Fruit fly (Drosophila melanogaster) whole organism, embryonic: Measurements from ENCODE around the gene sws.

Experiments
- Ada2b ChIP-seq: fragments of 200-800 bp; sonication (Bioruptor generic); IDR thresholded peaks from 2 replicates; pipeline ENCODE4 v1.3.6; 2022; ENCODE audit warnings: missing biosample characterization, missing genetic modification characterization
- Blimp-1 ChIP-seq: fragments of 200-800 bp; sonication (Bioruptor generic); optimal IDR thresholded peaks from 3 replicates; lab custom pipeline; 2018; ENCODE audit warnings: missing biosample characterization, missing genetic modification characterization, mild to moderate bottlenecking, moderate library complexity, missing genetic modification reagents
- BtbVII ChIP-seq: fragments of 200-800 bp; sonication (Bioruptor generic); optimal IDR thresholded peaks from 3 replicates; lab custom pipeline; 2017; ENCODE audit warnings: missing biosample characterization, mild to moderate bottlenecking, missing genetic modification characterization
- CG10209 ChIP-seq: fragments of 200-800 bp; sonication (Bioruptor generic); optimal IDR thresholded peaks from 3 replicates; lab custom pipeline; 2017; ENCODE audit warnings: missing biosample characterization, mild to moderate bottlenecking, missing genetic modification characterization, missing genetic modification reagents
- CG10267 ChIP-seq: fragments of 200-800 bp; sonication (Bioruptor generic); optimal IDR thresholded peaks from 2 replicates; lab custom pipeline; 2018; ENCODE audit warnings: missing biosample characterization, mild to moderate bottlenecking, missing genetic modification characterization, moderate library complexity
- CG10654 ChIP-seq: fragments of 200-800 bp; sonication (Bioruptor generic); optimal IDR thresholded peaks from 2 replicates; lab custom pipeline; 2016; ENCODE audit warnings: missing biosample characterization, missing genetic modification characterization
- CG11085 ChIP-seq: fragments of 200-800 bp; sonication (Bioruptor generic); IDR thresholded peaks from 2 replicates; pipeline ENCODE4 v1.3.6; 2022; ENCODE audit warnings: missing biosample characterization, missing genetic modification characterization
- CG1233 ChIP-seq: fragments of 200-800 bp; sonication (Bioruptor generic); optimal IDR thresholded peaks from 4 replicates; lab custom pipeline; 2018; ENCODE audit warnings: missing biosample characterization, mild to moderate bottlenecking, missing genetic modification characterization
- CG12769 ChIP-seq: fragments of 200-800 bp; sonication (Bioruptor generic); optimal IDR thresholded peaks from 2 replicates; lab custom pipeline; 2019; ENCODE audit warnings: missing biosample characterization, mild to moderate bottlenecking, missing genetic modification characterization, moderate library complexity
- CG13296 ChIP-seq: fragments of 200-800 bp; sonication (Bioruptor generic); optimal IDR thresholded peaks from 3 replicates; lab custom pipeline; 2018; ENCODE audit warnings: missing biosample characterization, mild to moderate bottlenecking, missing genetic modification characterization
- CG13424 ChIP-seq: fragments of 200-800 bp; sonication (Bioruptor generic); optimal IDR thresholded peaks from 2 replicates; lab custom pipeline; 2019; ENCODE audit warnings: missing biosample characterization, mild to moderate bottlenecking, missing genetic modification characterization, moderate library complexity
- CG13775 ChIP-seq: fragments of 200-800 bp; sonication (Bioruptor generic); optimal IDR thresholded peaks from 3 replicates; lab custom pipeline; 2017; ENCODE audit warnings: missing biosample characterization, mild to moderate bottlenecking, missing genetic modification characterization
- CG13894 ChIP-seq: fragments of 200-800 bp; sonication (Bioruptor generic); optimal IDR thresholded peaks from 3 replicates; lab custom pipeline; 2018; ENCODE audit warnings: missing biosample characterization, mild to moderate bottlenecking, missing genetic modification characterization, moderate library complexity
- CG15269 ChIP-seq: fragments of 200-800 bp; sonication (Bioruptor generic); optimal IDR thresholded peaks from 2 replicates; lab custom pipeline; 2018; ENCODE audit warnings: missing biosample characterization, mild to moderate bottlenecking, missing genetic modification characterization, moderate library complexity
- CG15601 ChIP-seq: fragments of 200-800 bp; sonication (Bioruptor generic); optimal IDR thresholded peaks from 3 replicates; lab custom pipeline; 2019; ENCODE audit warnings: missing biosample characterization, mild to moderate bottlenecking, missing genetic modification characterization, moderate library complexity
- CG17385 ChIP-seq: fragments of 200-800 bp; sonication (Bioruptor generic); optimal IDR thresholded peaks from 3 replicates; lab custom pipeline; 2018; ENCODE audit warnings: missing biosample characterization, mild to moderate bottlenecking, missing genetic modification characterization
- CG18599 ChIP-seq: fragments of 200-800 bp; sonication (Bioruptor generic); optimal IDR thresholded peaks from 3 replicates; lab custom pipeline; 2017; ENCODE audit warnings: missing biosample characterization, missing genetic modification characterization, mild to moderate bottlenecking, moderate library complexity, missing genetic modification reagents
- CG2120 ChIP-seq: fragments of 200-800 bp; sonication (Bioruptor generic); optimal IDR thresholded peaks from 3 replicates; lab custom pipeline; 2016; ENCODE audit warnings: missing biosample characterization, missing genetic modification characterization
- CG3065 ChIP-seq: fragments of 200-800 bp; sonication (Bioruptor generic); optimal IDR thresholded peaks from 2 replicates; lab custom pipeline; 2016; ENCODE audit warnings: missing biosample characterization, missing genetic modification characterization
- CG3847 ChIP-seq: fragments of 200-800 bp; sonication (Bioruptor generic); IDR thresholded peaks from 2 replicates; pipeline ENCODE4 v1.3.6; 2022; ENCODE audit warnings: missing biosample characterization, missing genetic modification characterization
- CG4328 ChIP-seq: fragments of 200-800 bp; sonication (Bioruptor generic); optimal IDR thresholded peaks from 3 replicates; lab custom pipeline; 2017; ENCODE audit warnings: missing biosample characterization, missing genetic modification reagents, missing genetic modification characterization
- CG4424 ChIP-seq: fragments of 200-800 bp; sonication (Bioruptor generic); optimal IDR thresholded peaks from 3 replicates; lab custom pipeline; 2016; ENCODE audit warnings: missing biosample characterization, missing genetic modification characterization
- CG6654 ChIP-seq: fragments of 200-800 bp; sonication (Bioruptor generic); optimal IDR thresholded peaks from 2 replicates; lab custom pipeline; 2017; ENCODE audit warnings: missing biosample characterization, mild to moderate bottlenecking, missing genetic modification characterization
- CG6683 ChIP-seq: fragments of 200-800 bp; sonication (Bioruptor generic); optimal IDR thresholded peaks from 2 replicates; lab custom pipeline; 2017; ENCODE audit warnings: missing biosample characterization, mild to moderate bottlenecking, missing genetic modification characterization, missing genetic modification reagents
- CG6689 ChIP-seq: fragments of 200-800 bp; sonication (Bioruptor generic); IDR thresholded peaks from 2 replicates; pipeline ENCODE4 v1.3.6; 2022; ENCODE audit warnings: missing biosample characterization, missing genetic modification characterization
- CG6813 ChIP-seq: fragments of 200-800 bp; sonication (Bioruptor generic); optimal IDR thresholded peaks from 2 replicates; lab custom pipeline; 2017; ENCODE audit warnings: missing biosample characterization, missing genetic modification characterization, mild to moderate bottlenecking, moderate library complexity, missing genetic modification reagents
- CG8290 ChIP-seq, 3 experiments: fragments of 200-800 bp; sonication (Bioruptor generic); optimal IDR thresholded peaks; 2 replicates each; lab custom pipeline; 2016 to 2019; ENCODE audit warnings: missing biosample characterization in 3 of 3, missing genetic modification characterization in 3 of 3, mild to moderate bottlenecking in 2 of 3, moderate library complexity in 1 of 3
- CG9215 ChIP-seq: fragments of 200-800 bp; sonication (Bioruptor generic); IDR thresholded peaks from 2 replicates; pipeline ENCODE4 v1.3.6; 2022; ENCODE audit warnings: missing biosample characterization, missing genetic modification characterization
- Drgx ChIP-seq: fragments of 200-800 bp; sonication (Bioruptor generic); IDR thresholded peaks from 2 replicates; pipeline ENCODE4 v1.3.6; 2022; ENCODE audit warnings: missing biosample characterization, missing genetic modification characterization
- E2f2 ChIP-seq: fragments of 200-800 bp; sonication (Bioruptor generic); IDR thresholded peaks from 2 replicates; pipeline ENCODE4 v1.3.6; 2022; ENCODE audit warnings: missing biosample characterization, missing genetic modification characterization
- Ets97D ChIP-seq: fragments of 200-800 bp; sonication (Bioruptor generic); optimal IDR thresholded peaks from 3 replicates; lab custom pipeline; 2016; ENCODE audit warnings: missing biosample characterization, missing genetic modification characterization
- Meics ChIP-seq: fragments of 200-800 bp; sonication (Bioruptor generic); optimal IDR thresholded peaks from 2 replicates; lab custom pipeline; 2017; ENCODE audit warnings: missing biosample characterization, mild to moderate bottlenecking, missing genetic modification characterization
- Side ChIP-seq: fragments of 200-800 bp; sonication (Bioruptor generic); optimal IDR thresholded peaks from 2 replicates; lab custom pipeline; 2016; ENCODE audit warnings: missing biosample characterization, missing genetic modification characterization
- Sox100B ChIP-seq: fragments of 200-800 bp; sonication (Bioruptor generic); optimal IDR thresholded peaks from 3 replicates; lab custom pipeline; 2018; ENCODE audit warnings: missing biosample characterization, mild to moderate bottlenecking, missing genetic modification characterization
- Sox102F ChIP-seq: fragments of 200-800 bp; sonication (Bioruptor generic); optimal IDR thresholded peaks from 2 replicates; lab custom pipeline; 2018; ENCODE audit warnings: missing biosample characterization, mild to moderate bottlenecking, missing genetic modification characterization, moderate library complexity
- amos ChIP-seq: fragments of 200-800 bp; sonication (Bioruptor generic); IDR thresholded peaks from 2 replicates; pipeline ENCODE4 v1.3.6; 2022; ENCODE audit warnings: missing biosample characterization, missing genetic modification characterization; ENCODE audit not compliant: partially characterized antibody
- br ChIP-seq: fragments of >200 bp; optimal IDR thresholded peaks from 2 replicates; lab custom pipeline; 2017
- bsh ChIP-seq, 2 experiments: fragments of 200-800 bp; sonication (Bioruptor generic); optimal IDR thresholded peaks; 2 replicates each; lab custom pipeline; 2017 to 2018; ENCODE audit warnings: mild to moderate bottlenecking in 2 of 2, missing biosample characterization in 2 of 2, missing genetic modification characterization in 2 of 2, moderate library complexity in 1 of 2
- ci ChIP-seq: fragments of 200-800 bp; sonication (Bioruptor generic); IDR thresholded peaks from 3 replicates; pipeline ENCODE4 v1.3.6; 2022; ENCODE audit warnings: missing biosample characterization, missing genetic modification characterization
- grau ChIP-seq: fragments of 200-800 bp; optimal IDR thresholded peaks from 3 replicates; lab custom pipeline; 2019; ENCODE audit warnings: missing biosample characterization, mild to moderate bottlenecking, missing genetic modification characterization, moderate library complexity
- odd ChIP-seq: fragments of 200-800 bp; sonication (Bioruptor generic); optimal IDR thresholded peaks from 2 replicates; lab custom pipeline; 2017; ENCODE audit warnings: missing biosample characterization, mild to moderate bottlenecking, missing genetic modification characterization
- p53 ChIP-seq: fragments of 200-800 bp; sonication (Bioruptor generic); optimal IDR thresholded peaks from 2 replicates; lab custom pipeline; 2016; ENCODE audit warnings: missing biosample characterization, missing genetic modification characterization
- sens ChIP-seq: fragments of 200-800 bp; sonication (Bioruptor generic); peaks from one replicate; lab custom pipeline; 2016; ENCODE audit warnings: missing biosample characterization, missing genetic modification characterization
- sr ChIP-seq: fragments of 200-800 bp; sonication (Bioruptor generic); IDR thresholded peaks from 3 replicates; pipeline ENCODE4 v1.3.6; 2022; ENCODE audit warnings: missing biosample characterization, missing genetic modification characterization
- ssp ChIP-seq: fragments of 200-800 bp; sonication (Bioruptor generic); IDR thresholded peaks from 2 replicates; pipeline ENCODE4 v1.3.6; 2022; ENCODE audit warnings: missing biosample characterization, missing genetic modification characterization
- stc ChIP-seq: fragments of 200-800 bp; sonication (Bioruptor generic); IDR thresholded peaks from 2 replicates; pipeline ENCODE4 v1.3.6; 2022; ENCODE audit warnings: missing biosample characterization, missing genetic modification characterization
- unpg ChIP-seq: fragments of 200-800 bp; sonication (Bioruptor generic); optimal IDR thresholded peaks from 3 replicates; lab custom pipeline; 2018; ENCODE audit warnings: missing biosample characterization, mild to moderate bottlenecking, missing genetic modification characterization, moderate library complexity
- zfh2 ChIP-seq: fragments of 200-800 bp; sonication (Bioruptor generic); optimal IDR thresholded peaks from 2 replicates; lab custom pipeline; 2016; ENCODE audit warnings: missing biosample characterization, missing genetic modification characterization

sws gene

DNA sequence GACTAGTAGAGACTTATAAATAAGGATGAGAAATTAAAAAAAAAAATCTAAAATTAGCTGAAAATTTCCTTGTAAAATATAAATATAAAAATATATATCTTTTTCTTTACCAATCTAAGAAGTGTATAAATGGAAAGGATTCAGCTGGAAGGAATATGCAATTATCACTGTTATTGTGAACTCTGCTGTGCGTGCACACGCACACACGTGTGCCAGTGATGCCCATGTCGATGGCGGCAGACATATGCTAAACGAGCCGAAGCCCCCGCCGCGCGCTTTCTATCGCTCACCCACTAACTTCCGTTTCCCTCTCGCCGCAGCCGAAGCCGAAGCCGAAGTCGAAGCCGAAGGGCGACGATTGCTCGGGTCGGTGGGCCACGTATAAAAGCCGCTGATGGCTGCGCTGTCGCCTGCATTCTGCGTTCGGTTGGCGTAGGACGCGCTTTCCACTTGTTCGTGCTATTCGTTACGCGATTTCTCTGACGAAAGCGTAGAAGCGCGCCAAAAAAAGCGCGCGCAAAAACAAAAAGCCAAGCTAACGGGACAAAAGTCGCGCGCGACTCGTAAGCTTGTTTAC is 27.2 kb upstream of the sws start, which contains the start of gene Tbh (continued):
- TF ChIP-seq amos (GFP tag; lab: Robert Waterston, UW) = peak; percentile 16; the same call in 1 of the 2 replicates
- peak; percentile 35; the same call in 1 of the 2 replicates for TF ChIP-seq Ada2b (GFP tag; lab: Robert Waterston, UW)
- peak; percentile 5 for TF ChIP-seq CG10267 (tag; lab: Kevin White, UChicago)
- TF ChIP-seq Side (GFP tag; lab: Kevin White, UChicago) = no peak
- TF ChIP-seq Drgx (GFP tag; lab: Robert Waterston, UW) = peak; percentile 30; the same call in 1 of the 2 replicates
- peak; percentile 44; the same call in 1 of the 3 replicates for TF ChIP-seq ci (GFP tag; lab: Robert Waterston, UW)
- TF ChIP-seq zfh2 (GFP tag; lab: Kevin White, UChicago) = no peak
- peak; percentile 38 for TF ChIP-seq CG10209 (GFP tag; lab: Kevin White, UChicago)
- TF ChIP-seq CG3065 (GFP tag; lab: Kevin White, UChicago) = no peak
- 0 out of 2 replicates have a peak, but pooled peaks have one; percentile 15 for TF ChIP-seq stc
- TF ChIP-seq CG9215 (GFP tag; lab: Robert Waterston, UW) = peak; percentile 28; the same call in 1 of the 2 replicates
- peak; percentile 7 for TF ChIP-seq CG17385 (GFP tag; lab: Kevin White, UChicago)
- TF ChIP-seq CG13424 = peak; percentile 35
- no peak for TF ChIP-seq CG8290 (GFP tag; optimal IDR thresholded peaks at IDR 0.05; lab: Kevin White, UChicago)
- TF ChIP-seq CG8290 (tag; optimal IDR thresholded peaks at IDR 0.05; lab: Kevin White, UChicago) = peak in 1 of 2 experiments; percentile 32
- TF ChIP-seq CG15601 (tag; lab: Kevin White, UChicago) = peak; percentile 17
- peak; percentile 17 for TF ChIP-seq grau (tag; lab: Kevin White, UChicago)
- TF ChIP-seq CG6689 (GFP tag; lab: Robert Waterston, UW) = peak; percentile 10; the same call in 1 of the 2 replicates
- peak; percentile 4 for TF ChIP-seq CG13775 (GFP tag; lab: Kevin White, UChicago)
- peak; percentile 58 for TF ChIP-seq Meics (GFP tag; lab: Kevin White, UChicago)
- TF ChIP-seq CG15269 (tag; lab: Kevin White, UChicago) = peak; percentile 32
- no peak for TF ChIP-seq CG6654
- 0 out of 2 replicates have a peak, but pooled peaks have one; percentile 20 for TF ChIP-seq CG3847 (GFP tag; lab: Robert Waterston, UW)
- TF ChIP-seq CG10654 = no peak
- peak; percentile 38 for TF ChIP-seq Sox102F
- TF ChIP-seq unpg (GFP tag; lab: Kevin White, UChicago) = peak; percentile 16
- no peak for TF ChIP-seq sr (GFP tag; lab: Robert Waterston, UW)
- TF ChIP-seq Ets97D (GFP tag; lab: Kevin White, UChicago) = peak; percentile 52
- peak; percentile 15 for TF ChIP-seq sens
- TF ChIP-seq CG13894 (tag; lab: Kevin White, UChicago) = peak; percentile 27
- peak; percentile 27 for TF ChIP-seq CG6683
- TF ChIP-seq br = no peak
- TF ChIP-seq odd = peak; percentile 28
- TF ChIP-seq CG18599 (GFP tag; lab: Kevin White, UChicago) = peak; percentile 79
- peak; percentile 5 for TF ChIP-seq CG4424 (GFP tag; lab: Kevin White, UChicago)
- TF ChIP-seq Blimp-1 (GFP tag; lab: Kevin White, UChicago) = peak; percentile 16
- TF ChIP-seq Sox100B (GFP tag; lab: Kevin White, UChicago) = peak; percentile 54
- peak; percentile 20; the same call in 1 of the 2 replicates for TF ChIP-seq ssp
- TF ChIP-seq CG12769 (tag; lab: Kevin White, UChicago) = no peak
- peak in 1 of 2 experiments; percentile 5 for TF ChIP-seq bsh (GFP tag; optimal IDR thresholded peaks at IDR 0.05; lab: Kevin White, UChicago)
- TF ChIP-seq BtbVII (GFP tag; lab: Kevin White, UChicago) = peak; percentile 11
- TF ChIP-seq CG4328 (GFP tag; lab: Kevin White, UChicago) = no peak
- no peak for TF ChIP-seq CG11085 (GFP tag; lab: Robert Waterston, UW)
- TF ChIP-seq CG2120 (GFP tag; lab: Kevin White, UChicago) = peak; percentile 5
- TF ChIP-seq p53 (GFP tag; lab: Kevin White, UChicago) = no peak
- TF ChIP-seq CG1233 (GFP tag; lab: Kevin White, UChicago) = peak; percentile 23
- 0 out of 2 replicates have a peak, but pooled peaks have one; percentile 8 for TF ChIP-seq E2f2 (GFP tag; lab: Robert Waterston, UW)
- TF ChIP-seq CG13296 (GFP tag; lab: Kevin White, UChicago) = peak; percentile 29
- TF ChIP-seq CG6813 (GFP tag; lab: Kevin White, UChicago) = peak; percentile 44
